Fruit fly (Drosophila melanogaster): ENCODE measurements around the gene js.

dm6 chr3R:16329797-16330196 is 38.3 kb downstream of the js start:
- no peak for TF ChIP-seq usp (GFP tag; optimal IDR thresholded peaks at IDR 0.05)
- no peak for TF ChIP-seq EcR (GFP tag; optimal IDR thresholded peaks at IDR 0.05)
- no peak for TF ChIP-seq pan (optimal IDR thresholded peaks at IDR 0.05)

Measured in whole organism.